Fruit fly (Drosophila melanogaster): ENCODE measurements around the gene Tengl2.
A peak's percentile ranks its signal among the peaks of the same experiment; 100 is the strongest.

Tengl2 gene

dm6 chr2L:2242139-2242538, 3.0 kb upstream of the Tengl2 start, which contains the start of gene CG4267 (continued):
- TF ChIP-seq Elba2 (GFP tag; optimal IDR thresholded peaks at IDR 0.05) (no peak), CG34422 (GFP tag; IDR thresholded peaks at IDR 0.05) (no peak), Hr78 (GFP tag; optimal IDR thresholded peaks at IDR 0.05) (no peak), CG12155 (GFP tag; optimal IDR thresholded peaks at IDR 0.05) (no peak), Atf6 (GFP tag; IDR thresholded peaks at IDR 0.05) (no peak), bab2 (GFP tag; optimal IDR thresholded peaks at IDR 0.05) (no peak), CG10321 (GFP tag; IDR thresholded peaks at IDR 0.05) (no peak), Deaf1 (tag; optimal IDR thresholded peaks at IDR 0.05) (peak; percentile 60), CG13424 (tag; optimal IDR thresholded peaks at IDR 0.05) (no peak), CG9797 (GFP tag; optimal IDR thresholded peaks at IDR 0.05) (no peak), onecut (GFP tag; IDR thresholded peaks at IDR 0.05) (0 out of 2 replicates have a peak, but pooled peaks have one; percentile 9), dm (GFP tag; optimal IDR thresholded peaks at IDR 0.05) (no peak), chinmo (GFP tag; IDR thresholded peaks at IDR 0.05; ENCODE audit: partially characterized antibody) (peak; percentile 90; the same call in 3 of the 4 replicates), Bgb (GFP tag; IDR thresholded peaks at IDR 0.05; ENCODE audit: partially characterized antibody) (peak; percentile 34; the same call in 1 of the 2 replicates), CG10654 (GFP tag; optimal IDR thresholded peaks at IDR 0.05) (no peak), CG12659 (GFP tag; optimal IDR thresholded peaks at IDR 0.05) (no peak), zfh1 (GFP tag; IDR thresholded peaks at IDR 0.05) (0 out of 3 replicates have a peak, but pooled peaks have one; percentile 43), gce (GFP tag; IDR thresholded peaks at IDR 0.05) (0 out of 3 replicates have a peak, but pooled peaks have one; percentile 9), gcm2 (GFP tag; optimal IDR thresholded peaks at IDR 0.05) (no peak), CG6765 (GFP tag; optimal IDR thresholded peaks at IDR 0.05) (no peak), CG6175 (GFP tag; IDR thresholded peaks at IDR 0.05) (no peak), disco-r (GFP tag; optimal IDR thresholded peaks at IDR 0.05) (no peak), MBD-R2 (GFP tag; IDR thresholded peaks at IDR 0.05) (no peak), nmo (GFP tag; optimal IDR thresholded peaks at IDR 0.05) (no peak), Optix (GFP tag; IDR thresholded peaks at IDR 0.05) (no peak), vvl (GFP tag; IDR thresholded peaks at IDR 0.05) (peak; percentile 40; the same call in 1 of the 2 replicates), CG1529 (GFP tag; optimal IDR thresholded peaks at IDR 0.05) (no peak), sna (GFP tag; IDR thresholded peaks at IDR 0.05; ENCODE audit: partially characterized antibody) (peak; percentile 50; the same call in 1 of the 2 replicates), HHEX (GFP tag; optimal IDR thresholded peaks at IDR 0.05) (no peak), slbo (GFP tag; IDR thresholded peaks at IDR 0.05) (0 out of 2 replicates have a peak, but pooled peaks have one; percentile 24), hbn (GFP tag; IDR thresholded peaks at IDR 0.05; ENCODE audit: partially characterized antibody) (peak; percentile 50), fd64A (GFP tag; optimal IDR thresholded peaks at IDR 0.05) (no peak), GATAe (GFP tag; conservative IDR thresholded peaks at IDR 0.05) (no peak), CG12391 (tag; optimal IDR thresholded peaks at IDR 0.05) (no peak), Trl (optimal IDR thresholded peaks at IDR 0.05) (peak; percentile 90 to 93), Trl (GFP tag; optimal IDR thresholded peaks at IDR 0.05) (no peak), ci (GFP tag; IDR thresholded peaks at IDR 0.05) (peak; percentile 52; the same call in 1 of the 3 replicates), CG11247 (GFP tag; IDR thresholded peaks at IDR 0.05) (peak; percentile 6; the same call in 1 of the 2 replicates), Xbp1 (GFP tag; optimal IDR thresholded peaks at IDR 0.05) (no peak), yki (optimal IDR thresholded peaks at IDR 0.05) (peak; percentile 87), lmd (GFP tag; IDR thresholded peaks at IDR 0.05) (0 out of 2 replicates have a peak, but pooled peaks have one; percentile 10), CG10209 (GFP tag; optimal IDR thresholded peaks at IDR 0.05) (no peak), CG34224 (GFP tag; IDR thresholded peaks at IDR 0.05; ENCODE audit: partially characterized antibody) (peak; percentile 68), ftz-f1 (GFP tag; optimal IDR thresholded peaks at IDR 0.05) (peak; percentile 45), CrebB (tag; optimal IDR thresholded peaks at IDR 0.05) (no peak), CG32532 (GFP tag; IDR thresholded peaks at IDR 0.05) (peak; percentile 64; the same call in 1 of the 2 replicates), so (GFP tag; IDR thresholded peaks at IDR 0.05) (peak; percentile 19; the same call in 1 of the 3 replicates), CG13287 (GFP tag; IDR thresholded peaks at IDR 0.05; ENCODE audit: partially characterized antibody) (peak; percentile 50), pan (optimal IDR thresholded peaks at IDR 0.05) (no peak), pan (GFP tag; optimal IDR thresholded peaks at IDR 0.05 in 1 of 2, IDR thresholded peaks at IDR 0.05 in 1 of 2) (peak in 1 of 2 experiments; percentile 10), Max (GFP tag; optimal IDR thresholded peaks at IDR 0.05) (no peak)
